Worm (Caenorhabditis elegans) whole organism, mixed stage, embryonic: ENCODE data around the gene srh-4.

Experiments
- M03D4.4 ChIP-seq: sonication (generic microtip); optimal IDR thresholded peaks from 2 replicates; lab custom pipeline; 2017; ENCODE audit warnings: mild to moderate bottlenecking, missing genetic modification characterization, missing compliant biosample characterization
- bed-3 ChIP-seq: fragments of 200-800 bp; sonication (Bioruptor generic); optimal IDR thresholded peaks from 3 replicates; lab custom pipeline; 2018; ENCODE audit warnings: mild to moderate bottlenecking, missing genetic modification characterization, moderate library complexity, missing compliant biosample characterization
- blmp-1 ChIP-seq: fragments of 150-350 bp; optimal IDR thresholded peaks from 2 replicates; lab custom pipeline; 2014; ENCODE audit warnings: missing biosample characterization, missing genetic modification characterization
- ceh-39 ChIP-seq: fragments of 150-350 bp; optimal IDR thresholded peaks from 2 replicates; lab custom pipeline; 2014; ENCODE audit warnings: missing biosample characterization, missing genetic modification characterization
- ceh-43 ChIP-seq: fragments of 200-800 bp; sonication (Bioruptor generic); optimal IDR thresholded peaks from 2 replicates; lab custom pipeline; 2018; ENCODE audit warnings: mild to moderate bottlenecking, missing genetic modification characterization, moderate library complexity, missing compliant biosample characterization
- ceh-83 ChIP-seq: fragments of 200-800 bp; sonication (Bioruptor generic); optimal IDR thresholded peaks from 2 replicates; lab custom pipeline; 2018; ENCODE audit warnings: mild to moderate bottlenecking, missing genetic modification characterization, missing compliant biosample characterization
- ces-1 ChIP-seq: fragments of 150-350 bp; optimal IDR thresholded peaks from 2 replicates; lab custom pipeline; 2014; ENCODE audit warnings: missing biosample characterization, missing genetic modification reagents, missing genetic modification characterization
- cnd-1 ChIP-seq: fragments of 200-800 bp; sonication (Bioruptor generic); optimal IDR thresholded peaks from 2 replicates; lab custom pipeline; 2018; ENCODE audit warnings: mild to moderate bottlenecking, missing genetic modification characterization, missing compliant biosample characterization
- drap-1 ChIP-seq: fragments of 200-800 bp; sonication (Bioruptor generic); optimal IDR thresholded peaks from 3 replicates; lab custom pipeline; 2018; ENCODE audit warnings: mild to moderate bottlenecking, missing genetic modification characterization, missing compliant biosample characterization
- elt-1 ChIP-seq: sonication (generic microtip); optimal IDR thresholded peaks from 2 replicates; lab custom pipeline; 2017; ENCODE audit warnings: missing genetic modification characterization, mild to moderate bottlenecking, missing compliant biosample characterization, antibody characterized with exemption, moderate library complexity, borderline replicate concordance; ENCODE audit not compliant: insufficient read depth
- elt-3 ChIP-seq: fragments of 150-350 bp; optimal IDR thresholded peaks from 2 replicates; lab custom pipeline; 2014; ENCODE audit warnings: missing biosample characterization, missing genetic modification characterization
- flh-1 ChIP-seq: fragments of 200-800 bp; sonication (Bioruptor generic); optimal IDR thresholded peaks from 2 replicates; lab custom pipeline; 2018; ENCODE audit warnings: mild to moderate bottlenecking, missing genetic modification characterization, moderate library complexity, missing compliant biosample characterization
- ham-2 ChIP-seq: fragments of 200-800 bp; sonication (Bioruptor generic); optimal IDR thresholded peaks from 2 replicates; lab custom pipeline; 2018; ENCODE audit warnings: mild to moderate bottlenecking, missing genetic modification characterization, missing compliant biosample characterization
- hlh-1 ChIP-seq: fragments of 150-350 bp; optimal IDR thresholded peaks from 2 replicates; lab custom pipeline; 2014; ENCODE audit warnings: missing biosample characterization, missing genetic modification reagents, missing genetic modification characterization
- lin-13 ChIP-seq: fragments of 150-350 bp; optimal IDR thresholded peaks from 2 replicates; lab custom pipeline; 2014; ENCODE audit warnings: missing biosample characterization, missing genetic modification characterization
- lin-32 ChIP-seq: fragments of 200-800 bp; sonication (Bioruptor generic); optimal IDR thresholded peaks from 2 replicates; lab custom pipeline; 2018; ENCODE audit warnings: mild to moderate bottlenecking, missing genetic modification characterization, missing compliant biosample characterization
- lsy-2 ChIP-seq: fragments of 150-350 bp; optimal IDR thresholded peaks from 2 replicates; lab custom pipeline; 2014; ENCODE audit warnings: missing biosample characterization, missing genetic modification characterization
- mep-1 ChIP-seq: fragments of 150-350 bp; optimal IDR thresholded peaks from 2 replicates; lab custom pipeline; 2017; ENCODE audit warnings: missing biosample characterization, missing genetic modification reagents, missing genetic modification characterization, inconsistent platforms
- mls-2 ChIP-seq: sonication (generic microtip); optimal IDR thresholded peaks from 2 replicates; lab custom pipeline; 2016; ENCODE audit warnings: mild to moderate bottlenecking, missing genetic modification characterization, moderate library complexity, missing compliant biosample characterization
- nhr-2 ChIP-seq: fragments of 150-350 bp; optimal IDR thresholded peaks from 2 replicates; lab custom pipeline; 2014; ENCODE audit warnings: missing biosample characterization, missing genetic modification characterization
- nhr-237 ChIP-seq: fragments of 150-350 bp; optimal IDR thresholded peaks from 2 replicates; lab custom pipeline; 2014; ENCODE audit warnings: missing biosample characterization, missing genetic modification characterization
- nhr-76 ChIP-seq: sonication (generic microtip); optimal IDR thresholded peaks from 2 replicates; lab custom pipeline; 2017; ENCODE audit warnings: missing biosample characterization, missing genetic modification characterization
- pha-4 ChIP-seq: fragments of 150-350 bp; optimal IDR thresholded peaks from 2 replicates; lab custom pipeline; 2018; ENCODE audit warnings: missing biosample characterization, missing genetic modification reagents, missing genetic modification characterization
- sem-2 ChIP-seq: fragments of 200-800 bp; sonication (Bioruptor generic); optimal IDR thresholded peaks from 2 replicates; lab custom pipeline; 2018; ENCODE audit warnings: mild to moderate bottlenecking, missing genetic modification characterization, missing compliant biosample characterization
- snpc-4 ChIP-seq: fragments of 150-350 bp; optimal IDR thresholded peaks from 2 replicates; lab custom pipeline; 2014; ENCODE audit warnings: missing biosample characterization, missing genetic modification characterization
- sptf-1 ChIP-seq: sonication (generic microtip); optimal IDR thresholded peaks from 2 replicates; lab custom pipeline; 2017; ENCODE audit warnings: mild to moderate bottlenecking, missing genetic modification characterization, moderate library complexity, missing compliant biosample characterization
- unc-120 ChIP-seq: sonication (generic microtip); optimal IDR thresholded peaks from 2 replicates; lab custom pipeline; 2017; ENCODE audit warnings: missing genetic modification characterization, missing compliant biosample characterization; ENCODE audit not compliant: poor library complexity, severe bottlenecking
- unc-39 ChIP-seq: fragments of 150-350 bp; optimal IDR thresholded peaks from 2 replicates; lab custom pipeline; 2014; ENCODE audit warnings: missing biosample characterization, missing genetic modification characterization
- unc-62 ChIP-seq: fragments of 150-350 bp; optimal IDR thresholded peaks from 2 replicates; lab custom pipeline; 2014; ENCODE audit warnings: missing biosample characterization, missing genetic modification reagents, missing genetic modification characterization
- zip-8 ChIP-seq: fragments of 150-350 bp; optimal IDR thresholded peaks from 2 replicates; lab custom pipeline; 2014; ENCODE audit warnings: missing biosample characterization, missing genetic modification characterization
- ztf-11 ChIP-seq: fragments of 150-350 bp; optimal IDR thresholded peaks from 2 replicates; lab custom pipeline; 2014; ENCODE audit warnings: missing biosample characterization, missing genetic modification characterization

Gene srh-4

DNA sequence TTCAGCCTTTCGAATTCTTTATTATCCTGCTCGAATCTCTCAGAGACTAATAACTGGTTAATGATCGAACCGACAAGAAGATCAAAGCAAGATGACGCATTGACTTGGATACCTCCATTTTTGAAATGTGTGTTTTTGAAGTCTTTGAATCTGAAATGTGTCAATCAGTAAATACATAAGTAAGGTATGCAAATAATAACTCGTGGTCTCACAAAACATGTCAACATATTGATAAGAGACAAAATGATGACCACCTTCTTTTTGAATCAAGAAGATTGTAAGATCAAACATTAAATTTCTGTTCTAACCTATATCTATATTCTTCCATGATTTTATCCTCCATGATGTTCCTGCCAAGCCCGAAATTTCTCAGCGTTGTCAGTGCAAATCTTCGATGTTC is 40.6 kb upstream of the srh-4 start:
- TF ChIP-seq sptf-1 = no peak

ce11 chrV:3970410-3970809 is 39.9 kb upstream of the srh-4 start, which contains the start of gene cyp-34A9:
Gene cyp-34A9 (minus strand): TSS chrV:3970540.
- no peak for TF ChIP-seq ceh-43 (GFP tag; lab: Kevin White, UChicago)
- no peak for TF ChIP-seq mep-1
- TF ChIP-seq ceh-83 (GFP tag; lab: Kevin White, UChicago) = no peak
- TF ChIP-seq unc-39 (tag; lab: Kevin White, UChicago) = no peak
- no peak for TF ChIP-seq mls-2 (tag; lab: Kevin White, UChicago)
- no peak for TF ChIP-seq snpc-4 (tag; lab: Kevin White, UChicago)
- TF ChIP-seq ceh-39 (tag; lab: Kevin White, UChicago) = no peak
- no peak for TF ChIP-seq flh-1 (GFP tag; lab: Kevin White, UChicago)
- no peak for TF ChIP-seq blmp-1
- no peak for TF ChIP-seq sptf-1
- no peak for TF ChIP-seq M03D4.4 (tag; lab: Kevin White, UChicago)
- no peak for TF ChIP-seq ces-1
- TF ChIP-seq sem-2 (GFP tag; lab: Kevin White, UChicago) = no peak
- no peak for TF ChIP-seq pha-4 (tag; lab: Kevin White, UChicago)
- no peak for TF ChIP-seq elt-1 (tag; lab: Kevin White, UChicago)
- TF ChIP-seq, all 35 proteins: peak for 0

ce11 chrV:3972846-3973245 is 37.4 kb upstream of the srh-4 start, which contains the start of gene cyp-34A10:
Gene cyp-34A10 (minus strand): TSS chrV:3972991.
- no peak for TF ChIP-seq lin-13 (tag; lab: Kevin White, UChicago)
- TF ChIP-seq unc-120 (tag; lab: Kevin White, UChicago) = no peak
- TF ChIP-seq lin-32 (GFP tag; lab: Kevin White, UChicago) = no peak
- TF ChIP-seq nhr-237 (tag; lab: Kevin White, UChicago) = no peak
- TF ChIP-seq bed-3 (GFP tag; lab: Kevin White, UChicago) = no peak
- TF ChIP-seq ham-2 (GFP tag; lab: Kevin White, UChicago) = no peak
- TF ChIP-seq drap-1 (GFP tag; lab: Kevin White, UChicago) = no peak
- TF ChIP-seq ceh-43 (GFP tag; lab: Kevin White, UChicago) = no peak
- no peak for TF ChIP-seq snpc-4 (tag; lab: Kevin White, UChicago)
- TF ChIP-seq elt-3 (tag; lab: Kevin White, UChicago) = no peak
- TF ChIP-seq unc-62 (GFP tag; lab: Kevin White, UChicago) = no peak
- TF ChIP-seq nhr-76 = no peak
- no peak for TF ChIP-seq unc-39 (tag; lab: Kevin White, UChicago)
- TF ChIP-seq flh-1 (GFP tag; lab: Kevin White, UChicago) = no peak
- no peak for TF ChIP-seq cnd-1 (tag; lab: Kevin White, UChicago)
- no peak for TF ChIP-seq M03D4.4 (tag; lab: Kevin White, UChicago)
- no peak for TF ChIP-seq hlh-1
- no peak for TF ChIP-seq nhr-2 (tag; lab: Kevin White, UChicago)

- no peak for TF ChIP-seq ceh-83 (GFP tag; lab: Kevin White, UChicago)
- no peak for TF ChIP-seq lin-13 (tag; lab: Kevin White, UChicago)
- TF ChIP-seq flh-1 (GFP tag; lab: Kevin White, UChicago) = no peak
Observed at ce11 chrV:3974361-3974760, 35.9 kb upstream of the srh-4 start, which contains the start of gene str-82. Gene str-82 (plus strand): TSS chrV:3974661.

- TF ChIP-seq cnd-1 (tag; lab: Kevin White, UChicago) (no peak), bed-3 (GFP tag; lab: Kevin White, UChicago) (no peak), ham-2 (GFP tag; lab: Kevin White, UChicago) (no peak), pha-4 (tag; lab: Kevin White, UChicago) (no peak), nhr-237 (tag; lab: Kevin White, UChicago) (no peak), hlh-1 (no peak), lin-13 (tag; lab: Kevin White, UChicago) (no peak), zip-8 (tag; lab: Kevin White, UChicago) (no peak), lin-32 (GFP tag; lab: Kevin White, UChicago) (no peak), unc-120 (tag; lab: Kevin White, UChicago) (no peak), unc-62 (GFP tag; lab: Kevin White, UChicago) (no peak), nhr-76 (no peak), ztf-11 (tag; lab: Kevin White, UChicago) (no peak), snpc-4 (tag; lab: Kevin White, UChicago) (no peak), elt-3 (tag; lab: Kevin White, UChicago) (no peak), blmp-1 (no peak), drap-1 (GFP tag; lab: Kevin White, UChicago) (no peak), lsy-2 (no peak), ces-1 (no peak)
- TF ChIP-seq, all 35 proteins: peak for 0
Observed at ce11 chrV:3976964-3977363, 33.3 kb upstream of the srh-4 start, which contains the start of gene str-83. Gene str-83 (plus strand): TSS chrV:3977264.
